Worm (Caenorhabditis elegans) whole organism, early embryonic: ENCODE measurements around the gene F53B3.6.

Experiments
- B0310.2 ChIP-seq: sonication (generic microtip); optimal IDR thresholded peaks from 2 replicates; lab custom pipeline; 2016; ENCODE audit warnings: mild to moderate bottlenecking, missing genetic modification characterization, missing compliant biosample characterization
- F13C5.2 ChIP-seq: sonication (generic microtip); optimal IDR thresholded peaks from 2 replicates; lab custom pipeline; 2017; ENCODE audit warnings: mild to moderate bottlenecking, missing genetic modification characterization, inconsistent platforms, missing compliant biosample characterization
- aly-1 ChIP-seq: sonication (generic microtip); optimal IDR thresholded peaks from 2 replicates; lab custom pipeline; 2016; ENCODE audit warnings: missing genetic modification characterization, missing compliant biosample characterization
- ama-1 ChIP-seq: fragments of 150-350 bp; optimal IDR thresholded peaks from 2 replicates; lab custom pipeline; 2014
- ceh-13 ChIP-seq: fragments of 200-800 bp; sonication (Bioruptor generic); optimal IDR thresholded peaks from 2 replicates; lab custom pipeline; 2018; ENCODE audit warnings: mild to moderate bottlenecking, missing genetic modification characterization, missing compliant biosample characterization
- ceh-36 ChIP-seq: sonication (generic microtip); optimal IDR thresholded peaks from 2 replicates; lab custom pipeline; 2016; ENCODE audit warnings: missing genetic modification characterization, inconsistent platforms, missing compliant biosample characterization
- ets-7 ChIP-seq: sonication (generic microtip); optimal IDR thresholded peaks from 2 replicates; lab custom pipeline; 2016; ENCODE audit warnings: missing genotype, missing genetic modification characterization, missing compliant biosample characterization
- flt-1 ChIP-seq: fragments of 200-800 bp; sonication (Bioruptor generic); IDR thresholded peaks from 2 replicates; pipeline ENCODE4 v1.3.6; 2022; ENCODE audit warnings: missing genetic modification characterization, missing compliant biosample characterization
- hmbx-1 ChIP-seq: sonication (generic microtip); optimal IDR thresholded peaks from 2 replicates; lab custom pipeline; 2016; ENCODE audit warnings: mild to moderate bottlenecking, missing genetic modification characterization, missing compliant biosample characterization
- hmg-4 ChIP-seq: fragments of 200-800 bp; sonication (Bioruptor generic); optimal IDR thresholded peaks from 2 replicates; lab custom pipeline; 2018; ENCODE audit warnings: mild to moderate bottlenecking, missing genetic modification characterization, missing compliant biosample characterization
- hnd-1 ChIP-seq: sonication (generic microtip); optimal IDR thresholded peaks from 2 replicates; lab custom pipeline; 2016; ENCODE audit warnings: missing genetic modification characterization, missing compliant biosample characterization
- pes-1 ChIP-seq: fragments of 200-800 bp; sonication (Bioruptor generic); IDR thresholded peaks from 2 replicates; pipeline ENCODE4 v1.3.6; 2022; ENCODE audit warnings: missing genetic modification reagents, missing genetic modification characterization, missing compliant biosample characterization
- scrt-1 ChIP-seq: fragments of 200-800 bp; sonication (Bioruptor generic); IDR thresholded peaks from 2 replicates; pipeline ENCODE4 v1.3.6; 2022; ENCODE audit warnings: missing genetic modification characterization, missing compliant biosample characterization
- sea-1 ChIP-seq: fragments of 200-800 bp; sonication (Bioruptor generic); conservative IDR thresholded peaks from 2 replicates; pipeline ENCODE4 v1.3.6; 2022; ENCODE audit warnings: missing genetic modification characterization, missing compliant biosample characterization
- tbx-11 ChIP-seq: fragments of 200-800 bp; sonication (Bioruptor generic); IDR thresholded peaks from 2 replicates; pipeline ENCODE4 v1.3.6; 2022; ENCODE audit warnings: missing genetic modification characterization, missing compliant biosample characterization
- tbx-37 ChIP-seq: fragments of 200-800 bp; sonication (Bioruptor generic); conservative IDR thresholded peaks from 2 replicates; pipeline ENCODE4 v1.3.6; 2022; ENCODE audit warnings: missing genetic modification reagents, missing genetic modification characterization, missing compliant biosample characterization
- tra-4 ChIP-seq: sonication (generic microtip); optimal IDR thresholded peaks from 2 replicates; lab custom pipeline; 2017; ENCODE audit warnings: missing genetic modification characterization, missing compliant biosample characterization

F53B3.6 gene

ce11 chrX:2907296-2907873 lies 43.4 kb downstream of the F53B3.6 start:
- no peak for TF ChIP-seq scrt-1 (GFP tag; lab: Robert Waterston, UW)
- TF ChIP-seq ceh-36 (tag; lab: Kevin White, UChicago): no peak
- TF ChIP-seq B0310.2 (tag; lab: Kevin White, UChicago): no peak
- no peak for TF ChIP-seq aly-1 (tag; lab: Kevin White, UChicago)
- 0 out of 2 replicates have a peak, but pooled peaks have one; percentile 20 for TF ChIP-seq flt-1 (GFP tag; lab: Robert Waterston, UW)
- no peak for TF ChIP-seq tbx-37 (GFP tag; lab: Robert Waterston, UW)
- no peak for TF ChIP-seq ama-1 (lab: Kevin White, UChicago)
- TF ChIP-seq hmbx-1 (tag; lab: Kevin White, UChicago): no peak
- no peak for TF ChIP-seq tbx-11 (GFP tag; lab: Robert Waterston, UW)
- no peak for TF ChIP-seq hnd-1 (tag; lab: Kevin White, UChicago)
- peak; percentile 58 for TF ChIP-seq hmg-4
- no peak for TF ChIP-seq sea-1 (GFP tag; lab: Robert Waterston, UW)
- TF ChIP-seq ceh-13: no peak
- TF ChIP-seq pes-1 (GFP tag; lab: Robert Waterston, UW): no peak

DNA sequence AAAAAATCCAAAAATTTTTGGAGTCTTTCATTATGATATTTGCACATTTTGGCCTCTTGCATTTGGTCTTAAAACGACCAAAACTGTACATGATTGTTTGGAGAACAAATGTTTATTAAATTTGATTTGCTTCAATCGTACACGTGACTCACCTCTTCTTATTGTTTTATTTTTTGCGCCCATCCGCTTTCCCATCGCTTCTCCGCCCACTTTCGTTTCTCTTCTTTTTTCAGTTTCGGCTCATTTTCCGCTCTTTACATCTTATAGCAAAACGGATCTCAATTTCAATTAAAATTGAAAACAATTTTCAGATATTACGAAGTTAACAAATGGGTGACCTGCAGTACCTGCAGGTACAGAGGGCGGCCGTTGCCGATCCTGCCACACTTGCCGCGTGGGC lies 45.2 kb downstream of the F53B3.6 start, which contains the start of gene nmy-1:
TSS of gene nmy-1 (plus strand) at position 301 of the 400 bp plus-strand sequence.
- no peak for TF ChIP-seq ceh-36 (tag; lab: Kevin White, UChicago)
- TF ChIP-seq ceh-13: no peak
- no peak for TF ChIP-seq hnd-1 (tag; lab: Kevin White, UChicago)
- TF ChIP-seq tbx-37 (GFP tag; lab: Robert Waterston, UW): no peak
- no peak for TF ChIP-seq sea-1 (GFP tag; lab: Robert Waterston, UW)
- no peak for TF ChIP-seq ets-7 (tag; lab: Kevin White, UChicago)
- TF ChIP-seq hmbx-1 (tag; lab: Kevin White, UChicago): no peak
- no peak for TF ChIP-seq ama-1 (lab: Kevin White, UChicago)

DNA sequence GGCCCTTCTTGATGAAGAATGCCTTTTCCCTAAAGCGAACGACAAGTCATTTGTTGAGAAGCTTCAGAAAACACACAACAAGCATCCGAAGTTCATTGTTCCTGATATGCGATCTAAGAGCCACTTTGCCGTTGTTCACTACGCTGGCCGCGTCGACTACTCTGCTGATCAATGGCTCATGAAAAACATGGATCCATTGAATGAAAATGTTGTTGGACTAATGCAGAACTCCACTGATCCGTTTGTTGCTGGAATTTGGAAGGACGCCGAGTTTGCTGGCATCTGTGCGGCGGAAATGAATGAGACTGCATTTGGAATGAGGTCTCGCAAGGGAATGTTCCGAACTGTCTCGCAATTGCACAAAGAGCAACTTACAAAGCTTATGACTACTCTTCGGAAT lies 48.7 kb downstream of the F53B3.6 start:
- TF ChIP-seq tbx-37 (GFP tag; lab: Robert Waterston, UW): no peak
- no peak for TF ChIP-seq tra-4 (tag; lab: Kevin White, UChicago)
- no peak for TF ChIP-seq scrt-1 (GFP tag; lab: Robert Waterston, UW)
- no peak for TF ChIP-seq pes-1 (GFP tag; lab: Robert Waterston, UW)
- no peak for TF ChIP-seq sea-1 (GFP tag; lab: Robert Waterston, UW)
- no peak for TF ChIP-seq F13C5.2 (tag; lab: Kevin White, UChicago)
